Fruit fly (Drosophila melanogaster) whole organism: ENCODE results near the gene msd5.

Source experiments
- CG8478 ChIP-seq: fragments of >200 bp; optimal IDR thresholded peaks from 2 replicates; lab custom pipeline; 2018; ENCODE audit warnings: inconsistent platforms
- Dll ChIP-seq: fragments of >200 bp; optimal IDR thresholded peaks from 2 replicates; lab custom pipeline; 2017
- EcR ChIP-seq, 2 experiments: fragments of >200 bp; optimal IDR thresholded peaks; 2 replicates each; lab custom pipeline; 2017; ENCODE audit warnings: missing biosample characterization in 2 of 2, missing genetic modification characterization in 2 of 2, missing genetic modification reagents in 2 of 2
- pan ChIP-seq: fragments of >200 bp; optimal IDR thresholded peaks from 2 replicates; lab custom pipeline; 2017
- psq ChIP-seq: fragments of >200 bp; optimal IDR thresholded peaks from 2 replicates; lab custom pipeline; 2017
- usp ChIP-seq: fragments of >200 bp; optimal IDR thresholded peaks from 2 replicates; lab custom pipeline; 2017; ENCODE audit warnings: missing biosample characterization, missing genetic modification characterization, mixed read lengths

msd5 gene

dm6 chr3L:1364368-1364767 lies 31.4 kb upstream of the msd5 start:
- TF ChIP-seq psq (no peak), CG8478 (no peak), pan (lab: Kevin White, UChicago) (no peak), usp (GFP tag; lab: Kevin White, UChicago) (no peak), EcR (GFP tag; optimal IDR thresholded peaks at IDR 0.05; lab: Kevin White, UChicago) (no peak), Dll (lab: Kevin White, UChicago) (no peak)

dm6 chr3L:1358338-1358737 lies 25.4 kb upstream of the msd5 start:
- no peak for TF ChIP-seq CG8478
- no peak for TF ChIP-seq EcR (GFP tag; optimal IDR thresholded peaks at IDR 0.05; lab: Kevin White, UChicago)
- no peak for TF ChIP-seq usp (GFP tag; lab: Kevin White, UChicago)
- no peak for TF ChIP-seq pan (lab: Kevin White, UChicago)
- no peak for TF ChIP-seq Dll (lab: Kevin White, UChicago)
- TF ChIP-seq psq, result no peak

- TF ChIP-seq Dll (lab: Kevin White, UChicago), result no peak
- TF ChIP-seq usp (GFP tag; lab: Kevin White, UChicago), result no peak
- TF ChIP-seq psq, result no peak
- TF ChIP-seq EcR (GFP tag; optimal IDR thresholded peaks at IDR 0.05; lab: Kevin White, UChicago), result no peak
- TF ChIP-seq pan (lab: Kevin White, UChicago), result no peak
- no peak for TF ChIP-seq CG8478
Observed at dm6 chr3L:1354214-1354613, 21.3 kb upstream of the msd5 start.

dm6 chr3L:1352065-1352464 lies 19.1 kb upstream of the msd5 start:
- TF ChIP-seq usp (GFP tag; lab: Kevin White, UChicago) (no peak), Dll (lab: Kevin White, UChicago) (no peak), EcR (GFP tag; optimal IDR thresholded peaks at IDR 0.05; lab: Kevin White, UChicago) (no peak)

- no peak for TF ChIP-seq psq
- no peak for TF ChIP-seq pan (lab: Kevin White, UChicago)
- TF ChIP-seq Dll (lab: Kevin White, UChicago), result no peak
- TF ChIP-seq CG8478, result no peak
- no peak for TF ChIP-seq EcR (GFP tag; optimal IDR thresholded peaks at IDR 0.05; lab: Kevin White, UChicago)
- no peak for TF ChIP-seq usp (GFP tag; lab: Kevin White, UChicago)
Observed at dm6 chr3L:1350924-1351215, 17.9 kb upstream of the msd5 start, which contains the start of gene CG9166. Gene CG9166, plus strand, starts transcription at chr3L:1351116.

- TF ChIP-seq usp (GFP tag; lab: Kevin White, UChicago) (no peak), CG8478 (no peak), pan (lab: Kevin White, UChicago) (no peak), Dll (lab: Kevin White, UChicago) (no peak), psq (peak; percentile 29)
Observed at dm6 chr3L:1349942-1350923, 17.3 kb upstream of the msd5 start.

- TF ChIP-seq pan (lab: Kevin White, UChicago) (no peak), CG8478 (no peak), psq (no peak), Dll (lab: Kevin White, UChicago) (no peak), EcR (GFP tag; optimal IDR thresholded peaks at IDR 0.05; lab: Kevin White, UChicago) (no peak), usp (GFP tag; lab: Kevin White, UChicago) (no peak)
Observed at dm6 chr3L:1349397-1349796, 16.5 kb upstream of the msd5 start.

dm6 chr3L:1348935-1349334 lies 16.0 kb upstream of the msd5 start:
- TF ChIP-seq usp (GFP tag; lab: Kevin White, UChicago) (no peak), pan (lab: Kevin White, UChicago) (no peak), CG8478 (no peak), EcR (GFP tag; optimal IDR thresholded peaks at IDR 0.05; lab: Kevin White, UChicago) (no peak), Dll (lab: Kevin White, UChicago) (no peak), psq (no peak)

- TF ChIP-seq psq, result no peak
- no peak for TF ChIP-seq Dll (lab: Kevin White, UChicago)
- TF ChIP-seq CG8478, result no peak
- no peak for TF ChIP-seq EcR (GFP tag; optimal IDR thresholded peaks at IDR 0.05; lab: Kevin White, UChicago)
- TF ChIP-seq pan (lab: Kevin White, UChicago), result no peak
Observed at dm6 chr3L:1348248-1348647, 15.3 kb upstream of the msd5 start.

- TF ChIP-seq psq (no peak), EcR (GFP tag; optimal IDR thresholded peaks at IDR 0.05; lab: Kevin White, UChicago) (no peak), Dll (lab: Kevin White, UChicago) (no peak), usp (GFP tag; lab: Kevin White, UChicago) (no peak), CG8478 (no peak), pan (lab: Kevin White, UChicago) (no peak)
Observed at dm6 chr3L:1346956-1347587, 14.1 kb upstream of the msd5 start.

- TF ChIP-seq pan (lab: Kevin White, UChicago) (no peak), Dll (lab: Kevin White, UChicago) (no peak), usp (GFP tag; lab: Kevin White, UChicago) (no peak), CG8478 (no peak), EcR (GFP tag; optimal IDR thresholded peaks at IDR 0.05; lab: Kevin White, UChicago) (no peak), psq (no peak)
Observed at dm6 chr3L:1342133-1342580, 9.2 kb upstream of the msd5 start, which contains the start of gene indra. Gene indra, minus strand, starts transcription at chr3L:1342403.
